Worm (Caenorhabditis elegans) whole organism, L1 larva: ENCODE measurements around the gene spe-41.
"Not testable (repeated sequence)": the region's sequence is repeated elsewhere in the genome, so short reads cannot be mapped to it uniquely, and the experiment has no call there.

ENCODE experiments used
- F16B12.6 ChIP-seq: fragments of 150-350 bp; optimal IDR thresholded peaks from 2 replicates; lab custom pipeline; 2014; ENCODE audit warnings: missing biosample characterization, missing genetic modification characterization
- aly-2 ChIP-seq: fragments of 150-350 bp; optimal IDR thresholded peaks from 2 replicates; lab custom pipeline; 2014; ENCODE audit warnings: missing biosample characterization, missing genetic modification characterization
- blmp-1 ChIP-seq: fragments of 150-350 bp; optimal IDR thresholded peaks from 2 replicates; lab custom pipeline; 2014; ENCODE audit warnings: missing biosample characterization, missing genetic modification characterization
- ceh-63 ChIP-seq: fragments of 200-800 bp; sonication (Bioruptor generic); optimal IDR thresholded peaks from 2 replicates; lab custom pipeline; 2018; ENCODE audit warnings: mild to moderate bottlenecking, missing genetic modification characterization, missing compliant biosample characterization
- ceh-82 ChIP-seq, 3 experiments: fragments of 150-350 bp in 1 of 3; sonication (generic microtip) in 2 of 3; optimal IDR thresholded peaks; 2 replicates each; lab custom pipeline; 2014 to 2017; ENCODE audit warnings: missing biosample characterization in 3 of 3, missing genetic modification characterization in 3 of 3
- dsc-1 ChIP-seq: sonication (generic microtip); optimal IDR thresholded peaks from 2 replicates; lab custom pipeline; 2016; ENCODE audit warnings: mild to moderate bottlenecking, missing genetic modification characterization, missing compliant biosample characterization
- efl-1 ChIP-seq, 4 experiments: fragments of 150-350 bp; optimal IDR thresholded peaks in 3 of 4; peaks in 1 of 4; 1 replicate in 1 of 4; 2 replicates in 3 of 4; lab custom pipeline; 2014; ENCODE audit warnings: missing biosample characterization in 2 of 4, missing genetic modification characterization in 2 of 4, missing genetic modification reagents in 2 of 4
- ets-5 ChIP-seq: fragments of 200-800 bp; sonication (Bioruptor generic); IDR thresholded peaks from 2 replicates; pipeline ENCODE4 v1.3.6; 2022; ENCODE audit warnings: missing genetic modification characterization, missing compliant biosample characterization
- fkh-10 ChIP-seq: sonication (generic microtip); optimal IDR thresholded peaks from 2 replicates; lab custom pipeline; 2017; ENCODE audit warnings: missing biosample characterization, missing genetic modification reagents, missing genetic modification characterization
- hlh-17 ChIP-seq: fragments of 200-800 bp; sonication (Bioruptor generic); optimal IDR thresholded peaks from 2 replicates; lab custom pipeline; 2018; ENCODE audit warnings: missing genetic modification characterization, mild to moderate bottlenecking, missing compliant biosample characterization, moderate library complexity, borderline replicate concordance
- hpl-2 ChIP-seq: fragments of 150-350 bp; optimal IDR thresholded peaks from 2 replicates; lab custom pipeline; 2014; ENCODE audit warnings: missing biosample characterization, missing genetic modification reagents, missing genetic modification characterization
- irx-1 ChIP-seq: sonication (generic microtip); optimal IDR thresholded peaks from 2 replicates; lab custom pipeline; 2016; ENCODE audit warnings: missing genetic modification characterization, missing compliant biosample characterization
- isw-1 ChIP-seq: fragments of 200-800 bp; sonication (Bioruptor generic); IDR thresholded peaks from 2 replicates; pipeline ENCODE4 v1.3.6; 2022; ENCODE audit warnings: missing genetic modification characterization, missing compliant biosample characterization
- lin-13 ChIP-seq: fragments of 150-350 bp; optimal IDR thresholded peaks from 2 replicates; lab custom pipeline; 2014; ENCODE audit warnings: missing biosample characterization, missing genetic modification reagents, missing genetic modification characterization
- lin-14 ChIP-seq: fragments of 200-800 bp; sonication (Bioruptor generic); optimal IDR thresholded peaks from 2 replicates; lab custom pipeline; 2018; ENCODE audit warnings: mild to moderate bottlenecking, missing genetic modification characterization, moderate library complexity, missing compliant biosample characterization
- lin-35 ChIP-seq, 2 experiments: fragments of 150-350 bp; optimal IDR thresholded peaks; 2 replicates each; lab custom pipeline; 2014; ENCODE audit warnings: missing biosample characterization in 2 of 2, missing genetic modification characterization in 2 of 2, missing genetic modification reagents in 2 of 2
- lin-39 ChIP-seq: fragments of 150-350 bp; optimal IDR thresholded peaks from 2 replicates; lab custom pipeline; 2014; ENCODE audit warnings: missing biosample characterization, missing genetic modification reagents, missing genetic modification characterization
- lsy-2 ChIP-seq, 2 experiments: fragments of 150-350 bp; optimal IDR thresholded peaks; 2 replicates each; lab custom pipeline; 2014; ENCODE audit warnings: missing biosample characterization in 2 of 2, missing genetic modification characterization in 2 of 2
- nhr-237 ChIP-seq: fragments of 150-350 bp; optimal IDR thresholded peaks from 2 replicates; lab custom pipeline; 2014; ENCODE audit warnings: missing biosample characterization, missing genetic modification characterization
- nhr-71 ChIP-seq: sonication (generic microtip); optimal IDR thresholded peaks from 2 replicates; lab custom pipeline; 2016; ENCODE audit warnings: mild to moderate bottlenecking, missing genetic modification characterization, moderate library complexity, missing compliant biosample characterization
- nhr-85 ChIP-seq: sonication (generic microtip); peaks from one replicate; lab custom pipeline; 2016; ENCODE audit warnings: missing genetic modification characterization, inconsistent platforms, missing compliant biosample characterization
- nhr-90 ChIP-seq: sonication (generic microtip); optimal IDR thresholded peaks from 2 replicates; lab custom pipeline; 2016; ENCODE audit warnings: mild to moderate bottlenecking, missing genetic modification characterization, missing compliant biosample characterization; ENCODE audit not compliant: poor library complexity
- pag-3 ChIP-seq: sonication (generic microtip); optimal IDR thresholded peaks from 2 replicates; lab custom pipeline; 2017; ENCODE audit warnings: missing genetic modification characterization, mild to moderate bottlenecking, missing compliant biosample characterization, antibody characterized with exemption, borderline replicate concordance; ENCODE audit not compliant: insufficient read depth
- pax-3 ChIP-seq: fragments of 200-800 bp; sonication (Bioruptor generic); optimal IDR thresholded peaks from 2 replicates; lab custom pipeline; 2018; ENCODE audit warnings: mild to moderate bottlenecking, missing genetic modification characterization, moderate library complexity, missing compliant biosample characterization
- skn-1 ChIP-seq: fragments of 150-350 bp; optimal IDR thresholded peaks from 2 replicates; lab custom pipeline; 2014; ENCODE audit warnings: missing biosample characterization, missing genetic modification characterization
- sox-4 ChIP-seq: sonication (generic microtip); optimal IDR thresholded peaks from 2 replicates; lab custom pipeline; 2016; ENCODE audit warnings: missing genetic modification characterization, missing compliant biosample characterization
- tbx-2 ChIP-seq: sonication (generic microtip); optimal IDR thresholded peaks from 2 replicates; lab custom pipeline; 2016; ENCODE audit warnings: missing genetic modification characterization, missing compliant biosample characterization
- unc-86 ChIP-seq: sonication (generic microtip); optimal IDR thresholded peaks from 2 replicates; lab custom pipeline; 2016; ENCODE audit warnings: missing genetic modification characterization, missing compliant biosample characterization
- vab-15 ChIP-seq: sonication (generic microtip); optimal IDR thresholded peaks from 2 replicates; lab custom pipeline; 2017; ENCODE audit warnings: missing genotype, mild to moderate bottlenecking, missing genetic modification characterization, missing compliant biosample characterization
- ztf-11 ChIP-seq, 2 experiments: sonication (generic microtip); optimal IDR thresholded peaks; 2 replicates each; lab custom pipeline; 2016 to 2017; ENCODE audit warnings: missing genetic modification characterization in 2 of 2, missing biosample characterization in 1 of 2, missing compliant biosample characterization in 1 of 2

Gene spe-41

DNA sequence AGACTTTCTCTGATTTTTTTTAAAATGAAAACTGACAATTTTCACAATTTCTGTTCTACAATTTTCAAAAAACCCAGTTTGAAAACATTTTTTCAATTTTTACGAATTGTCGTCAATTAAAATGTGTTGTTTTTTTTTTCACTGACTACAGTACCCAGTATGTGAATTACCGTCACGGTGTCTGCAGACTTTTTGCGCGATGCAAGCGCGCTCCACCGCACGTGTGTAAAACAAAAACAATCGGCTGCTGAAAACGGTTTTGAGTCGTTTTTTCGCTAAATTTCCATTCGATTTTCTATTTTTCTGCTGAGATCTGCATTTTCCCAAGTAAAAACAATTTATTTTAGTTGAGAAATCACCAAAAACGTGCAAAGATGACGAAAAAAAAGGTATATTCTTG lies 12.2 kb upstream of the spe-41 start (continued):
- TF ChIP-seq sox-4 (tag; lab: Kevin White, UChicago) = peak; percentile 93
- TF ChIP-seq vab-15 = peak; percentile 96
- TF ChIP-seq irx-1 (tag; lab: Kevin White, UChicago) = peak; percentile 98
- peak; percentile 96 for TF ChIP-seq aly-2
- TF ChIP-seq lin-35 (GFP tag; optimal IDR thresholded peaks at IDR 0.05; lab: Kevin White, UChicago) = peak; percentile 93 to 97

DNA sequence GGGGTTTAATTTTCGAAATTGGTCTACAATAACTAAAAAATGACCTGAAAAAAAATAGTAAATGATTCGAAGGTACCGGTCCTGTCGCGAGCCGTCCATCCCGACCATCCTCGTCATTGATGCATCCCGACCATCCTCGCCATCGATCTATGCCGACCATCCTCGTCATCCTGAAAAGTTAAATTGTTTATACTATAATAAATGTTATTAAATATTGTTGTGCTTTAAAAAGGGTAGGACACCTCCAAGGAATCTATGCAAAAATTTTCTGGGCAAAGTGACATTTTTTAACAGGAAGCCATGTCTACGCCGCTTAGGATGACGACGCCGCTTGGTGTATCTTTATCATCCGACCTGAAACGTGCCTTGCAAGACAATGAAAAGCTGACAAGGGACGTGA lies 10.0 kb upstream of the spe-41 start, which contains the start of gene C34C12.1:
TSS of gene C34C12.1 (plus strand) at position 301 of the 400 bp plus-strand sequence.
- not testable (repeated sequence) for TF ChIP-seq nhr-90; lin-14 (GFP tag; lab: Kevin White, UChicago); lsy-2 (tag; optimal IDR thresholded peaks at IDR 0.05; lab: Kevin White, UChicago)

DNA sequence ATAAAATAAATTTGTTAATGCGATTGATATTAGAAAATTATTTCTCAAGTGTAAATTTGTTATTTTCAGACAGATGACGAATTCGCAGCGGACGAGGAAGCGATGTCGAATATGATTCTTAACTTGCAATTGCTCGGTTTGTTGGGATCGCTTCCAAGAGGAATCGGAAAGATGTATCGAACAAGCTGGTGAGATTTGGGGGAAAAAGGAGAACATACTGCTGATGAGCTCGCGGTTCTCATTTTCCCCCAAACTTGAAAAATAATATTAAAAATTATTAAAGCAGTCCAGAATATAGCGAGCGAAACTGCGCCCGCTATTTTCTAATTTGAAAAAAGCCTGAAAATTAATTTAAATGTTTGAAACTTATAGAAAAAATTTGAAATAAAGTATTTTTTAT lies 9.5 kb upstream of the spe-41 start, which contains the start of gene C34C12.2:
TSS of gene C34C12.2 (plus strand) at position 301 of the 400 bp plus-strand sequence.
- TF ChIP-seq lsy-2 (tag; optimal IDR thresholded peaks at IDR 0.05; lab: Kevin White, UChicago); unc-86 (tag; lab: Kevin White, UChicago); nhr-237 (tag; lab: Kevin White, UChicago): not testable (repeated sequence)

DNA sequence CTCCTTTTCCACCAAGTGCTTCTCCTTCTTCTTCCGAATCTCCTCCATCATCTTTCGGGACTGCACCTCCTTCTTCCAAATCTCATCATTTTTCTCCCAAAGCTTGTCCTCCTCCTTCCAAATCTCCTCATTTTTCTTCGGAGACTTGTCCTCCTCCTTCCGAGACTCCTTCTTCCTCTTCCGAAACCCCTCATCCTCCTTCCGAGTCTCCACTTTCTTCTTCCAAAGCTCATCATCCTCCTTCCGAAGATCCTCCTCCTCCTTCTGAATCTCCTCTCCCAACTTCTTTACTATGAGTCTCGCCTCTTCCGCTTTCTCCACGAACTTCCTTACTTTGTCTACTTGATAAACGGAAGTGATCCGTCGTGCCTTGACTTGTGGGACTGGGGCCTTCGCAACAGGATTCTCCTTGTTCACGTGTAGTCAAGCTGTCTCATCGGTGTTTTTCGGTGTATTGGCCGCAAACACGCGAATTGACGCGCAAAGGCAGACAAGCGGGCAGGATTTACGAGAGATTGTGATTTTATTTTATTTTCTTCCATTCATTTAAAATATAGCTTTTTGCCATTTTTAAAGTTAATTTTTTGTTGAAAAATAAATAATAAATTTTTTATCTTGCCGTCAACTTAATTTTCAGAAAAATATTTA lies 8.7 kb upstream of the spe-41 start, which contains the start of the genes K01A11.3 and C34C12.12:
TSS of gene K01A11.3 (minus strand) at position 51 of the 648 bp plus-strand sequence.
TSS of gene C34C12.12 (plus strand) at position 632 of the 648 bp plus-strand sequence.
- TF ChIP-seq F16B12.6 (tag; lab: Kevin White, UChicago) = peak; percentile 65
- no peak for TF ChIP-seq ceh-63 (GFP tag; lab: Kevin White, UChicago)
- TF ChIP-seq lsy-2 (tag; optimal IDR thresholded peaks at IDR 0.05; lab: Kevin White, UChicago) = peak in 1 of 2 experiments; percentile 26
- TF ChIP-seq isw-1 (GFP tag; lab: Robert Waterston, UW) = no peak
- no peak for TF ChIP-seq skn-1 (tag; lab: Kevin White, UChicago)
- TF ChIP-seq ztf-11 (tag; optimal IDR thresholded peaks at IDR 0.05; lab: Kevin White, UChicago) = no peak
- no peak for TF ChIP-seq lin-39
- TF ChIP-seq efl-1 (optimal IDR thresholded peaks at IDR 0.05; lab: Kevin White, UChicago) = peak in 1 of 2 experiments; percentile 22
- peak in 1 of 2 experiments; percentile 9 for TF ChIP-seq efl-1 (GFP tag; optimal IDR thresholded peaks at IDR 0.05 in 1 of 2; lab: Kevin White, UChicago)
- TF ChIP-seq nhr-85 (tag; lab: Kevin White, UChicago) = no peak
- no peak for TF ChIP-seq hlh-17

DNA sequence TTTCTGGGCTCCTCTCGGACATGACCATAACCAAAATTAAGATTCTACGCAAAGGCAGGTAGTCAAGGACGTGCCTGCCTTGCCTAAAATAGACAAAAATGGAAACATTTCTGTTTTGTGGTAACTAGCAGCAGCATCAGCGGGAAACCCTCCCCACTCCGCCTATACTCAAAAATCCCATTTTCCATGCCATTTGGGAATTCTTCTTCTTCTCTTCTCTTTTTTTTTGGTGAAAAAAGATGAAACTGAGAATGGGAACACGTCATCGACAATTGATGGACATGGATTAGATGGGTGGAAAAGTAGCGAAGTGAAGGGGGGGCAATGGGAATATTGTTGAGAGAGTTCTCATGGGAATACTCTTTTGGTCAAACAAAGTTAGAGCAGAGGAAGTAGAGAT lies 6.9 kb downstream of the spe-41 start:
- TF ChIP-seq tbx-2 (tag; lab: Kevin White, UChicago) (no peak), unc-86 (tag; lab: Kevin White, UChicago) (no peak), blmp-1 (tag; lab: Kevin White, UChicago) (peak; percentile 29), dsc-1 (tag; lab: Kevin White, UChicago) (no peak), ceh-63 (GFP tag; lab: Kevin White, UChicago) (no peak), ceh-82 (tag; optimal IDR thresholded peaks at IDR 0.05; lab: Kevin White, UChicago) (peak in 1 of 3 experiments; percentile 1), nhr-71 (tag; lab: Kevin White, UChicago) (peak; percentile 3), efl-1 (optimal IDR thresholded peaks at IDR 0.05; lab: Kevin White, UChicago) (no peak), efl-1 (GFP tag; optimal IDR thresholded peaks at IDR 0.05 in 1 of 2; lab: Kevin White, UChicago) (no peak), fkh-10 (GFP tag; lab: Kevin White, UChicago) (no peak), ets-5 (GFP tag; lab: Robert Waterston, UW) (no peak), nhr-85 (tag; lab: Kevin White, UChicago) (peak; percentile 53), lin-13 (GFP tag; lab: Kevin White, UChicago) (no peak), lin-14 (GFP tag; lab: Kevin White, UChicago) (peak; percentile 89), pax-3 (tag; lab: Kevin White, UChicago) (no peak), hpl-2 (GFP tag; lab: Kevin White, UChicago) (no peak), pag-3 (tag; lab: Kevin White, UChicago) (no peak)
